Worm (Caenorhabditis elegans) whole organism, L3 larva: ENCODE results near the gene sqst-4.
"Not testable (repeated sequence)": the region's sequence is repeated elsewhere in the genome, so short reads cannot be mapped to it uniquely, and the experiment has no call there.

ENCODE experiments used
- R02D3.7 ChIP-seq: fragments of 150-350 bp; optimal IDR thresholded peaks from 2 replicates; lab custom pipeline; 2014; ENCODE audit warnings: missing biosample characterization, missing genetic modification characterization
- ama-1 ChIP-seq: fragments of 150-350 bp; optimal IDR thresholded peaks from 2 replicates; lab custom pipeline; 2018
- ceh-16 ChIP-seq: sonication (generic microtip); optimal IDR thresholded peaks from 2 replicates; lab custom pipeline; 2017; ENCODE audit warnings: missing biosample characterization, missing genetic modification characterization
- ceh-28 ChIP-seq: fragments of 150-350 bp; optimal IDR thresholded peaks from 2 replicates; lab custom pipeline; 2014; ENCODE audit warnings: missing biosample characterization, missing genetic modification reagents, missing genetic modification characterization
- daf-12 ChIP-seq: fragments of 150-350 bp; optimal IDR thresholded peaks from 2 replicates; lab custom pipeline; 2014; ENCODE audit warnings: missing biosample characterization, missing genetic modification reagents, missing genetic modification characterization
- egl-27 ChIP-seq: sonication (generic microtip); optimal IDR thresholded peaks from 4 replicates; lab custom pipeline; 2017; ENCODE audit warnings: missing biosample characterization, missing genetic modification reagents, missing genetic modification characterization
- egl-5 ChIP-seq: fragments of 150-350 bp; optimal IDR thresholded peaks from 2 replicates; lab custom pipeline; 2017; ENCODE audit warnings: missing biosample characterization, missing genetic modification reagents, missing genetic modification characterization, inconsistent platforms
- elt-1 ChIP-seq: fragments of 150-350 bp; optimal IDR thresholded peaks from 2 replicates; lab custom pipeline; 2014; ENCODE audit warnings: missing biosample characterization, missing genetic modification characterization
- elt-2 ChIP-seq: sonication (generic microtip); optimal IDR thresholded peaks from 2 replicates; lab custom pipeline; 2016; ENCODE audit warnings: missing genetic modification reagents, mild to moderate bottlenecking, missing genetic modification characterization, missing compliant biosample characterization
- elt-3 ChIP-seq, 3 experiments: fragments of 150-350 bp in 1 of 3; sonication (generic microtip) in 2 of 3; optimal IDR thresholded peaks; 2 replicates in 2 of 3; 4 replicates in 1 of 3; lab custom pipeline; 2014 to 2017; ENCODE audit warnings: missing biosample characterization in 3 of 3, missing genetic modification characterization in 3 of 3
- fkh-2 ChIP-seq: fragments of 150-350 bp; optimal IDR thresholded peaks from 2 replicates; lab custom pipeline; 2014; ENCODE audit warnings: missing biosample characterization, missing genetic modification reagents, missing genetic modification characterization
- fos-1 ChIP-seq: fragments of 150-350 bp; optimal IDR thresholded peaks from 2 replicates; lab custom pipeline; 2014; ENCODE audit warnings: missing biosample characterization, missing genetic modification characterization
- hmg-11 ChIP-seq: sonication (generic microtip); optimal IDR thresholded peaks from 2 replicates; lab custom pipeline; 2016; ENCODE audit warnings: missing genetic modification characterization, missing compliant biosample characterization
- jun-1 ChIP-seq: fragments of 150-350 bp; optimal IDR thresholded peaks from 2 replicates; lab custom pipeline; 2014; ENCODE audit warnings: missing biosample characterization, missing genetic modification reagents, missing genetic modification characterization
- lin-15B ChIP-seq: fragments of 150-350 bp; optimal IDR thresholded peaks from 2 replicates; lab custom pipeline; 2014; ENCODE audit warnings: missing biosample characterization, missing genetic modification characterization
- lin-39 ChIP-seq: fragments of 150-350 bp; optimal IDR thresholded peaks from 2 replicates; lab custom pipeline; 2018; ENCODE audit warnings: missing biosample characterization, missing genetic modification reagents, missing genetic modification characterization
- mml-1 ChIP-seq: fragments of 150-350 bp; sonication (generic microtip); optimal IDR thresholded peaks from 3 replicates; lab custom pipeline; 2014; ENCODE audit warnings: missing biosample characterization, missing genetic modification characterization
- nfya-1 ChIP-seq: sonication (generic microtip); optimal IDR thresholded peaks from 2 replicates; lab custom pipeline; 2017; ENCODE audit warnings: missing genetic modification characterization, mild to moderate bottlenecking, missing compliant biosample characterization, antibody characterized with exemption, moderate library complexity; ENCODE audit not compliant: insufficient read depth
- nhr-12 ChIP-seq: fragments of 150-350 bp; optimal IDR thresholded peaks from 2 replicates; lab custom pipeline; 2014; ENCODE audit warnings: missing biosample characterization, missing genetic modification characterization
- nhr-23 ChIP-seq: fragments of 150-350 bp; optimal IDR thresholded peaks from 2 replicates; lab custom pipeline; 2014; ENCODE audit warnings: missing biosample characterization, missing genetic modification reagents, missing genetic modification characterization
- nhr-28 ChIP-seq: fragments of 150-350 bp; optimal IDR thresholded peaks from 2 replicates; lab custom pipeline; 2014; ENCODE audit warnings: missing biosample characterization, missing genetic modification characterization
- nhr-43 ChIP-seq: sonication (generic microtip); optimal IDR thresholded peaks from 2 replicates; lab custom pipeline; 2016; ENCODE audit warnings: mild to moderate bottlenecking, missing genetic modification characterization, missing compliant biosample characterization; ENCODE audit not compliant: poor library complexity, severe bottlenecking
- nhr-67 ChIP-seq: fragments of 150-350 bp; optimal IDR thresholded peaks from 2 replicates; lab custom pipeline; 2014; ENCODE audit warnings: missing biosample characterization, missing genetic modification characterization
- nhr-76 ChIP-seq: fragments of 150-350 bp; sonication (generic microtip); optimal IDR thresholded peaks from 5 replicates; lab custom pipeline; 2014; ENCODE audit warnings: missing biosample characterization, missing genetic modification characterization
- nhr-77 ChIP-seq: fragments of 150-350 bp; optimal IDR thresholded peaks from 2 replicates; lab custom pipeline; 2014; ENCODE audit warnings: missing biosample characterization, missing genetic modification characterization
- pha-4 ChIP-seq: fragments of 150-350 bp; optimal IDR thresholded peaks from 2 replicates; lab custom pipeline; 2014; ENCODE audit warnings: missing biosample characterization, missing genetic modification reagents, missing genetic modification characterization
- pqm-1 ChIP-seq: fragments of 150-350 bp; optimal IDR thresholded peaks from 2 replicates; lab custom pipeline; 2017; ENCODE audit warnings: missing biosample characterization, missing genetic modification characterization, inconsistent platforms
- sea-2 ChIP-seq: fragments of 150-350 bp; sonication (generic microtip); optimal IDR thresholded peaks from 4 replicates; lab custom pipeline; 2014; ENCODE audit warnings: missing biosample characterization, missing genetic modification reagents, missing genetic modification characterization
- skn-1 ChIP-seq: fragments of 150-350 bp; optimal IDR thresholded peaks from 2 replicates; lab custom pipeline; 2014; ENCODE audit warnings: missing biosample characterization, missing genetic modification characterization
- snpc-4 ChIP-seq: fragments of 150-350 bp; optimal IDR thresholded peaks from 2 replicates; lab custom pipeline; 2014; ENCODE audit warnings: missing biosample characterization, missing genetic modification characterization
- zag-1 ChIP-seq: fragments of 150-350 bp; optimal IDR thresholded peaks from 2 replicates; lab custom pipeline; 2014; ENCODE audit warnings: missing biosample characterization, missing genetic modification characterization

Gene sqst-4

DNA sequence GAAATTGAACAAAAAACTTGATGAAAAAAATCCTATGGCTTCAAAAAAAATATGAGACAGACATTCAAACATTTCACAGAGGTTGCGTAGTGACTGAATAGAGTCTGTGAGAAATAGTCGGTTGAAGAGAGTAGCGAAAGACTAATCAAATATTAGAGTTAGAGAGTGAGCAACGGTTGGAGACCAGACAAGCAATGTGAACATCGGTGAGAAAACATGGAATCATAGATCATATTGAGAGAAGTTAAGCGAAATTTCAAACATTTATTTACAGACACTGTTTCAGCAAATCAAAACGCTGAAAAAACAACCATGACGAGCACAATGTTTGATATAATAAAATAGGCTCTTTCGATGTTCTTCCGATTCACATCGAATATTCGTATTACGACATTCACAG, 18.4 kb downstream of the sqst-4 start:
- no peak for TF ChIP-seq nhr-28 (tag; lab: Kevin White, UChicago)
- no peak for TF ChIP-seq daf-12 (tag; lab: Kevin White, UChicago)
- TF ChIP-seq pha-4 (tag; lab: Kevin White, UChicago) = peak; percentile 49
- no peak for TF ChIP-seq nfya-1 (tag; lab: Kevin White, UChicago)
- no peak for TF ChIP-seq lin-39 (tag; lab: Kevin White, UChicago)
- TF ChIP-seq, all 47 proteins: peak for 1

DNA sequence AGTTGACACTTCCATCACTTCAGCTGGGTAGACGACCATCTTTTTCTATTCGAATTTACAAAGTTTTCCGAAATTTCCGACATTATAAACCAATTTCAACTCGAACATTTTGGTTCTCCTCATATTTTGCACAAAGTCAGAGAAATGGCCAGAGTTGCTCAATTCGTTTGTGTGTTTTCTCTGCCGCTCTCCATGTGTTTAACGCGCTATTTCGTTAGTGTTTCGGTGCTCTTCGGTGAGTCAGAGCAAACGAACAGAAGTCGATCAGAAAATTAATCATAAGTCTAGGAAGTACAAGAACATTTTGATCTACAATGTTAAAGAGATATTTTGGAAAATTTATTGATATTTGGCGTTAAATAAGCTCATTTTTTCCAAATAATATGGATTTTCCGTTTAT, 20.4 kb downstream of the sqst-4 start, which contains the start of gene srr-3:
Gene srr-3 (minus strand): TSS at position 101 of the 400 bp plus-strand sequence.
- TF ChIP-seq jun-1 (tag; lab: Kevin White, UChicago) (no peak), lin-39 (tag; lab: Kevin White, UChicago) (no peak), elt-1 (tag; lab: Kevin White, UChicago) (no peak), nhr-77 (tag; lab: Kevin White, UChicago) (no peak), pqm-1 (tag; lab: Kevin White, UChicago) (no peak), hmg-11 (tag; lab: Kevin White, UChicago) (no peak), nhr-12 (no peak), zag-1 (tag; lab: Kevin White, UChicago) (no peak), ceh-28 (tag; lab: Kevin White, UChicago) (no peak), elt-2 (tag; lab: Kevin White, UChicago) (no peak), mml-1 (tag; lab: Kevin White, UChicago) (no peak), fkh-2 (tag; lab: Kevin White, UChicago) (no peak), snpc-4 (tag; lab: Kevin White, UChicago) (no peak)

DNA sequence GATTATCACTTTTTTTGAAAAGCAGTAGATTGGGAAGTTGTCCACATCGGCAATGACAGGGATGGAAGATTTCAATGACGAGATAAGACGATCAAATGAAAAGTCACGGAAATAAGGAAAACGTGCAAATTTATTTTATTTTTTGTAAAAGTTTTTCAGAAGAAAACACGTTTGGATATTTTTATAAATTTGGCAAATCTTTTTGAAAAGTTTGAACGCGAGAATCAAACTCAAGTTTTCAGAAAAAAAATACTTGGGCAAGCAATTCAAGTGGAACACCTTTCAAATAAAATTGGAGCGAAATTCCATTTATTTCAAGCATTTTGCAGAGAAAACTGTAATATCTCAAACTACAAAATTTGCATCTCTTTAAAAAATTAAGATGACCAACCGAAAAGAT, 26.9 kb downstream of the sqst-4 start, which contains the start of gene F36D3.5:
Gene F36D3.5 (minus strand): TSS at position 101 of the 400 bp plus-strand sequence.
- TF ChIP-seq ama-1 (lab: Kevin White, UChicago); nhr-67 (tag; lab: Kevin White, UChicago); ceh-28 (tag; lab: Kevin White, UChicago): not testable (repeated sequence)
- TF ChIP-seq, all 47 proteins: peak for 0; not testable (repeated sequence) for 47

DNA sequence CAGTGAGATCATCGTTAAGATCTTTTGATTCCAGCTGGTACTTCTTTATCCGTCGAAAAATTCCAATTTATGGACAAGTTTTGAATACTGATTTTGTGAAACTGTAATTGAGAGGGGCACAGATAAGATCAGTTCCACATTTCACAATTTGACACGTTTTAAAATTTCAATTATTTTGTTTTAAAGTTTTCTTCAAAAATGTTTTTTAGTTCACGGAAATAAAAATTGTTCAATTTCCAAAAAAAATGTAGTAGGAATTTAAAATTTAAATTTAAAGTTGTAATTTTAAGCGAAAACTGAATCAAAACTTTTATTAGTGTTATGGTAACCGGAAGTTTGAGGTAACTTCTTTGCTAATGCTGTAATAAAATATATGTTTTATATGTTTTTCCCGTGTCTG, 29.3 kb downstream of the sqst-4 start, which contains the start of gene F36D3.4:
Gene F36D3.4 (minus strand): TSS at position 101 of the 400 bp plus-strand sequence.
- no peak for TF ChIP-seq elt-3 (tag; optimal IDR thresholded peaks at IDR 0.05; lab: Kevin White, UChicago)
- no peak for TF ChIP-seq zag-1 (tag; lab: Kevin White, UChicago)
- no peak for TF ChIP-seq daf-12 (tag; lab: Kevin White, UChicago)
- TF ChIP-seq hmg-11 (tag; lab: Kevin White, UChicago) = no peak
- no peak for TF ChIP-seq ceh-16
- no peak for TF ChIP-seq pqm-1 (tag; lab: Kevin White, UChicago)
- TF ChIP-seq skn-1 (tag; lab: Kevin White, UChicago) = no peak
- no peak for TF ChIP-seq elt-1 (tag; lab: Kevin White, UChicago)
- no peak for TF ChIP-seq nhr-43 (tag; lab: Kevin White, UChicago)

DNA sequence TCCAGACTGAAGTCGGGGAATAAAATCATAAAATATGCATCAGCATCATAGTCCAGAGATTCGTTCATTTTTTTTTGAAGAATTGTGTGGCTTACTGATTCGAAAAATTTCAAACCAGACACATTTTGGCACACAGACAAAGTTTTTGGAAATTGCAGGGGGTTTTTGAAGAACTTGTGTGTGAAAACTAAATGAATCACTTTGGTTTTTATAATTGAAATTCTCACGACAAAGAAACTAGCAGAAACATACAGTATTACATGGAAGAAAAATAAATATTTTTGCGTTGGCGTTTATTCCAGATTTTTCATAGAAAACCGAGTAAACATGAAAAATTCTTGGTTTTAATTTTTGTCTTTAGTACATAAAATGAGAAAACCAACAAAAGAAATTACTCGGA, 34.0 kb downstream of the sqst-4 start, which contains the start of gene srw-34:
Gene srw-34 (minus strand): TSS at position 101 of the 400 bp plus-strand sequence.
- no peak for TF ChIP-seq nhr-23 (tag; lab: Kevin White, UChicago)
- no peak for TF ChIP-seq egl-5
- no peak for TF ChIP-seq ama-1 (lab: Kevin White, UChicago)
- TF ChIP-seq elt-3 (tag; optimal IDR thresholded peaks at IDR 0.05; lab: Kevin White, UChicago) = no peak
- TF ChIP-seq R02D3.7 = no peak
- TF ChIP-seq lin-39 (tag; lab: Kevin White, UChicago) = no peak
- no peak for TF ChIP-seq lin-15B (tag; lab: Kevin White, UChicago)

DNA sequence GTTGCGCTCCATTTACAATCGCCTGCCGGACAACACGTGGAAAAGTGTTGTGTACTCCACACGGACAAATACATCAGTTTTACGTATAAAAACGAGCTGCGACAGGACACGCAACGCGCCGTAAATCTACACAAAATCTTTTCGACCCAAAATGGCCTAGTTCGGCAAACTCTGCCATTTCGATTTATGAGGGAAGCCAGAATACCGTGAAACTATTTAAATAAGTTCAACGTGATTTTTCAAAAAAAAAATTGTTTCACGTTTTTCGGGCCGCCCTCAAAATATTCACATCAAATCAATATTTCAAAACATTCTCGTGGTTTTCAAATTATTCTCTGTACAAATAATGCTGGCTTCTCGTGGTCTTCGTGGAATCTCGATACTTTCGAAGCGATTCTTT, 38.6 kb downstream of the sqst-4 start, which contains the start of gene F36D3.8:
Gene F36D3.8 (plus strand): TSS at position 301 of the 400 bp plus-strand sequence.
- TF ChIP-seq R02D3.7 (no peak), nhr-28 (tag; lab: Kevin White, UChicago) (no peak), zag-1 (tag; lab: Kevin White, UChicago) (no peak), nfya-1 (tag; lab: Kevin White, UChicago) (no peak), fkh-2 (tag; lab: Kevin White, UChicago) (no peak), nhr-23 (tag; lab: Kevin White, UChicago) (no peak), snpc-4 (tag; lab: Kevin White, UChicago) (no peak), sea-2 (no peak), nhr-76 (no peak), nhr-12 (no peak), fos-1 (tag; lab: Kevin White, UChicago) (no peak), lin-39 (tag; lab: Kevin White, UChicago) (no peak), hmg-11 (tag; lab: Kevin White, UChicago) (no peak), egl-27 (no peak)
